Fruit fly (Drosophila melanogaster): ENCODE data around the gene Or2a.

Gene Or2a

dm6 chrX:2296230-2297044 lies 50.4 kb downstream of the Or2a start:
- TF ChIP-seq CG18619 (GFP tag; optimal IDR thresholded peaks at IDR 0.05) = peak; percentile 96
- no peak for TF ChIP-seq zen2 (GFP tag; IDR thresholded peaks at IDR 0.05; ENCODE audit: partially characterized antibody)
- TF ChIP-seq CG4617 (GFP tag; optimal IDR thresholded peaks at IDR 0.05; ENCODE audit: borderline replicate concordance) = peak; percentile 75
- TF ChIP-seq Gsc (GFP tag; IDR thresholded peaks at IDR 0.05) = no peak; the same call in 1 of the 2 replicates
- TF ChIP-seq sc (optimal IDR thresholded peaks at IDR 0.05) = no peak
- TF ChIP-seq sc (GFP tag; optimal IDR thresholded peaks at IDR 0.05) = peak; percentile 94
- no peak for TF ChIP-seq sr (GFP tag; IDR thresholded peaks at IDR 0.05)
- TF ChIP-seq CG15073 (GFP tag; optimal IDR thresholded peaks at IDR 0.05) = peak; percentile 42
- no peak for TF ChIP-seq toy (GFP tag; IDR thresholded peaks at IDR 0.05)
- peak; percentile 93 for TF ChIP-seq ind (GFP tag; optimal IDR thresholded peaks at IDR 0.05)
- TF ChIP-seq NK7.1 (GFP tag; optimal IDR thresholded peaks at IDR 0.05) = peak; percentile 92
- TF ChIP-seq Six4 (GFP tag; optimal IDR thresholded peaks at IDR 0.05) = peak; percentile 93
- TF ChIP-seq Jarid2 (GFP tag; optimal IDR thresholded peaks at IDR 0.05) = peak; percentile 78
- peak; percentile 76 for TF ChIP-seq CG31388 (GFP tag; optimal IDR thresholded peaks at IDR 0.05)
- TF ChIP-seq croc (GFP tag; conservative IDR thresholded peaks at IDR 0.05) = peak; percentile 84
- TF ChIP-seq vvl (GFP tag; IDR thresholded peaks at IDR 0.05) = peak; percentile 77
- no peak for TF ChIP-seq Opbp (GFP tag; IDR thresholded peaks at IDR 0.05; ENCODE audit: partially characterized antibody)
- TF ChIP-seq zf30C (GFP tag; optimal IDR thresholded peaks at IDR 0.05) = no peak
- TF ChIP-seq CG2712 (tag; optimal IDR thresholded peaks at IDR 0.05) = peak; percentile 94
- no peak for TF ChIP-seq CG2889 (GFP tag; IDR thresholded peaks at IDR 0.05)
- peak; percentile 96 for TF ChIP-seq dmrt99B (tag; optimal IDR thresholded peaks at IDR 0.05)
- peak; percentile 79 for TF ChIP-seq trem (tag; optimal IDR thresholded peaks at IDR 0.05)
- no peak for TF ChIP-seq CG34224 (GFP tag; IDR thresholded peaks at IDR 0.05; ENCODE audit: partially characterized antibody)
- peak; percentile 81 for TF ChIP-seq nau (GFP tag; optimal IDR thresholded peaks at IDR 0.05)
- TF ChIP-seq HLH3B (GFP tag; IDR thresholded peaks at IDR 0.05) = peak; percentile 72; the same call in 1 of the 2 replicates
- TF ChIP-seq shn (GFP tag; optimal IDR thresholded peaks at IDR 0.05) = peak; percentile 97
- peak; percentile 94 for TF ChIP-seq CG4424 (GFP tag; optimal IDR thresholded peaks at IDR 0.05)
- peak; percentile 87 for TF ChIP-seq Dad (GFP tag; optimal IDR thresholded peaks at IDR 0.05)
- no peak for TF ChIP-seq ash1 (GFP tag; optimal IDR thresholded peaks at IDR 0.05)
- TF ChIP-seq odd (GFP tag; optimal IDR thresholded peaks at IDR 0.05) = peak; percentile 94
- TF ChIP-seq Myb (GFP tag; optimal IDR thresholded peaks at IDR 0.05) = peak; percentile 82
- TF ChIP-seq Abd-B (GFP tag; optimal IDR thresholded peaks at IDR 0.05) = peak; percentile 94
- TF ChIP-seq Oaz (GFP tag; IDR thresholded peaks at IDR 0.05) = peak; percentile 51
- peak; percentile 92 for TF ChIP-seq CG10462 (GFP tag; optimal IDR thresholded peaks at IDR 0.05)
- peak; percentile 95 for TF ChIP-seq CG11398 (GFP tag; optimal IDR thresholded peaks at IDR 0.05)
- peak; percentile 37; the same call in 1 of the 2 replicates for TF ChIP-seq ap (GFP tag; IDR thresholded peaks at IDR 0.05)
- TF ChIP-seq Hmx (GFP tag; optimal IDR thresholded peaks at IDR 0.05) = peak; percentile 84
- peak; percentile 96 for TF ChIP-seq CG10209 (GFP tag; optimal IDR thresholded peaks at IDR 0.05)
- peak; percentile 34 for TF ChIP-seq mirr (GFP tag; optimal IDR thresholded peaks at IDR 0.05)
- peak; percentile 87 for TF ChIP-seq CG10267 (tag; optimal IDR thresholded peaks at IDR 0.05)
- peak; percentile 86 for TF ChIP-seq ab (GFP tag; optimal IDR thresholded peaks at IDR 0.05)
- TF ChIP-seq CG31365 (tag; optimal IDR thresholded peaks at IDR 0.05) = peak; percentile 74
- peak; percentile 87 for TF ChIP-seq Bdp1 (GFP tag; optimal IDR thresholded peaks at IDR 0.05)
- TF ChIP-seq CG43689 (GFP tag; IDR thresholded peaks at IDR 0.05) = peak; percentile 71
- TF ChIP-seq dan (GFP tag; IDR thresholded peaks at IDR 0.05) = peak; percentile 50; the same call in 1 of the 2 replicates
- peak; percentile 43 for TF ChIP-seq Fer2 (tag; optimal IDR thresholded peaks at IDR 0.05)
- peak; percentile 55; the same call in 1 of the 2 replicates for TF ChIP-seq sens-2 (GFP tag; IDR thresholded peaks at IDR 0.05)
- TF ChIP-seq Ptx1 (GFP tag; IDR thresholded peaks at IDR 0.05) = peak; percentile 88
- TF ChIP-seq Vsx1 (GFP tag; optimal IDR thresholded peaks at IDR 0.05) = peak; percentile 78
